Worm (Caenorhabditis elegans) whole organism, mixed stage, embryonic: ENCODE data around the gene comt-3.

ENCODE experiments used
- M03D4.4 ChIP-seq: sonication (generic microtip); optimal IDR thresholded peaks from 2 replicates; lab custom pipeline; 2017; ENCODE audit warnings: mild to moderate bottlenecking, missing genetic modification characterization, missing compliant biosample characterization
- flh-1 ChIP-seq: fragments of 200-800 bp; sonication (Bioruptor generic); optimal IDR thresholded peaks from 2 replicates; lab custom pipeline; 2018; ENCODE audit warnings: mild to moderate bottlenecking, missing genetic modification characterization, moderate library complexity, missing compliant biosample characterization
- ham-2 ChIP-seq: fragments of 200-800 bp; sonication (Bioruptor generic); optimal IDR thresholded peaks from 2 replicates; lab custom pipeline; 2018; ENCODE audit warnings: mild to moderate bottlenecking, missing genetic modification characterization, missing compliant biosample characterization
- hlh-1 ChIP-seq: fragments of 150-350 bp; optimal IDR thresholded peaks from 2 replicates; lab custom pipeline; 2014; ENCODE audit warnings: missing biosample characterization, missing genetic modification reagents, missing genetic modification characterization
- lsy-2 ChIP-seq: fragments of 150-350 bp; optimal IDR thresholded peaks from 2 replicates; lab custom pipeline; 2014; ENCODE audit warnings: missing biosample characterization, missing genetic modification characterization
- nhr-12 ChIP-seq: fragments of 150-350 bp; optimal IDR thresholded peaks from 2 replicates; lab custom pipeline; 2014; ENCODE audit warnings: missing biosample characterization, missing genetic modification characterization
- nhr-28 ChIP-seq: fragments of 150-350 bp; optimal IDR thresholded peaks from 2 replicates; lab custom pipeline; 2014; ENCODE audit warnings: missing biosample characterization, missing genetic modification characterization
- nhr-76 ChIP-seq: sonication (generic microtip); optimal IDR thresholded peaks from 2 replicates; lab custom pipeline; 2017; ENCODE audit warnings: missing biosample characterization, missing genetic modification characterization
- pha-4 ChIP-seq: fragments of 150-350 bp; optimal IDR thresholded peaks from 2 replicates; lab custom pipeline; 2018; ENCODE audit warnings: missing biosample characterization, missing genetic modification reagents, missing genetic modification characterization
- unc-62 ChIP-seq: fragments of 150-350 bp; optimal IDR thresholded peaks from 2 replicates; lab custom pipeline; 2014; ENCODE audit warnings: missing biosample characterization, missing genetic modification reagents, missing genetic modification characterization

- TF ChIP-seq nhr-76, result no peak
- no peak for TF ChIP-seq pha-4 (tag; lab: Kevin White, UChicago)
- no peak for TF ChIP-seq M03D4.4 (tag; lab: Kevin White, UChicago)
- no peak for TF ChIP-seq flh-1
- no peak for TF ChIP-seq ham-2
- no peak for TF ChIP-seq nhr-12 (tag; lab: Kevin White, UChicago)
- TF ChIP-seq lsy-2, result no peak
- no peak for TF ChIP-seq hlh-1
- TF ChIP-seq nhr-28 (tag; lab: Kevin White, UChicago), result no peak
- TF ChIP-seq unc-62 (GFP tag; lab: Kevin White, UChicago), result no peak
These were observed 43.5 kb upstream of the comt-3 start, which contains the start of gene F59A7.11 for ce11 chrV:2013824-2014223.
